Worm (Caenorhabditis elegans): Measurements from ENCODE around the gene C05C12.4.
A peak's percentile ranks its signal among the peaks of the same experiment; 100 is the strongest.

C05C12.4 gene

DNA sequence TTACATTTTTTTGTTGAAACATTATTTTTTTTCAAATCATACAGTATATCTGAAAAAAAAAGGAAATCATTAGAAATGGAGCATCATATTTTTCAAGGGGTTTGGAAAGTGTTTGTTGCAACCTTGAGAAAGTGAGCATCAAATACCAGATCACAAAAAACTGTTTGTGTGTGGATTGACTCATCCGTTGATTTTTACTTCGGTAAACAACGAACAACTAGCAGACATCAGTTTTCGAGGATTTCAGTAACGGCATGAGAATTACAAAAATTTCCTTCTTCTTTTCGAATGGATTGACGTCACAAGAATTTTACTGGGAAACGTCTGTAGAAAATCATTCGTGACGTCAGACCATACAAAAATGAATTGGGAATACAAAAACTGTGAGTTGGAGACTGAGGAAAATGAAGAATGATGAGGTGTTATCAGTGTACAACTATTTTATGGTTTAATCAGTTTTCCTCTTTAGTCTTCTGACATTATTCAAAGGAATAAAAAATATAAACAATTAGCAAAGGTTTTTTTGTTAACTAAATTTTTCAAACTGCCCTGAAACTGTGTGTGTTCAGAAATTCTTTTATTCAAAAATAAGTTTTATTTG is at the start of gene C05C12.4:
Gene C05C12.4 (minus strand): TSS at position 51 of the 601 bp plus-strand sequence.
- TF ChIP-seq Y116A8C.19 (tag; optimal IDR thresholded peaks at IDR 0.05; ENCODE audit: borderline replicate concordance) (no peak), pax-3 (tag; optimal IDR thresholded peaks at IDR 0.05) (no peak), elt-2 (tag; optimal IDR thresholded peaks at IDR 0.05) (peak; percentile 18), efl-1 (optimal IDR thresholded peaks at IDR 0.05) (no peak), efl-1 (GFP tag; optimal IDR thresholded peaks at IDR 0.05 in 1 of 2) (peak in 1 of 2 experiments; percentile 14)

DNA sequence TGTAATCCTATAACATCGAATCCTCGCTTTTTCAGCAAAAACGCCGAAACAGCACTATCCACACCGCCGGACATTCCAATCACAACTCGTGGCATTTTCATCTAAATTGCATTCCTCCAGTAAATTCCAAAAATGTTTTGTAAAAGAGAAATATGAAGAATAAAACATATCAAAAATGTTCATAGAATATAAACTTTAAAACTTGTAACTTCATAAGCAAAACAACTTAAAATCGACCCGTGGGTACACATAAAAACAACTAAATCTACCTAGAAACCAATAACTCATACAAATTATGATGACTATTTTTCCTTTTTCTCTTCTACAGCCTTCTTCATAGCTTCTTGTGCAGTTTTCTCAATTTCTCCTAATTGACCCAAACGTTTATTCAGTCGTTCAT is 48.9 kb upstream of the C05C12.4 start, which contains the start of gene mttu-1:
Gene mttu-1 (minus strand): TSS at position 101 of the 400 bp plus-strand sequence.
- TF ChIP-seq ceh-8 (GFP tag; optimal IDR thresholded peaks at IDR 0.05): no peak
- TF ChIP-seq pax-3 (tag; optimal IDR thresholded peaks at IDR 0.05): no peak
- TF ChIP-seq tbx-2 (tag; optimal IDR thresholded peaks at IDR 0.05): no peak
- no peak for TF ChIP-seq hlh-17 (GFP tag; optimal IDR thresholded peaks at IDR 0.05; ENCODE audit: borderline replicate concordance)
- no peak for TF ChIP-seq mdl-1 (tag; optimal IDR thresholded peaks at IDR 0.05)
- no peak for TF ChIP-seq egl-13 (tag; optimal IDR thresholded peaks at IDR 0.05)
- TF ChIP-seq F16B12.6 (tag; optimal IDR thresholded peaks at IDR 0.05): no peak
- no peak for TF ChIP-seq nhr-84 (tag; optimal IDR thresholded peaks at IDR 0.05)
- TF ChIP-seq fkh-10 (GFP tag; optimal IDR thresholded peaks at IDR 0.05): no peak
- TF ChIP-seq unc-62 (GFP tag; optimal IDR thresholded peaks at IDR 0.05): no peak
- TF ChIP-seq lsy-2 (tag; optimal IDR thresholded peaks at IDR 0.05): no peak
- TF ChIP-seq ets-5 (GFP tag; IDR thresholded peaks at IDR 0.05): no peak
- TF ChIP-seq Y116A8C.19 (tag; optimal IDR thresholded peaks at IDR 0.05; ENCODE audit: borderline replicate concordance): no peak
- no peak for TF ChIP-seq ztf-11 (tag; optimal IDR thresholded peaks at IDR 0.05)
- TF ChIP-seq irx-1 (tag; optimal IDR thresholded peaks at IDR 0.05): no peak
- no peak for TF ChIP-seq pag-3 (tag; optimal IDR thresholded peaks at IDR 0.05; ENCODE audit: borderline replicate concordance, insufficient read depth)

DNA sequence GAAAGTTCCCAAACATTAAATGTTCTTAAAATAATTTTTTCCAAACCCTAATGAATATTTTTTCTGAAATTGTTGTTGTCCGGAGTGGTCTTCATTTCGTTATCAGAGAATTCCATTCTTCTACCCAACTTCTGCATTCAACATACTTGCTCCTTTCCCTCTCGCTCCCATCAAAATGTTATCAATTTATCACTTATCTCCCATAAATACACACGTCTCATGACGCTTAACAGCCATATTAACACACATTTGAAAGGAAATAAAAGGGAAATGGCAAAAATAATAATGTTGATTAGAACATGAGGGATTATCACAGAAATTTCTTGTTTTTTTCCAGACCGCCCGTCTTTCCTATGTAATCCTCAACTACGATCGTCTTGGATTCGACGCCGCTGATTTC is 41.1 kb upstream of the C05C12.4 start:
- peak; percentile 6 for TF ChIP-seq lin-14 (GFP tag; optimal IDR thresholded peaks at IDR 0.05)
- no peak for TF ChIP-seq nhr-28 (tag; optimal IDR thresholded peaks at IDR 0.05)
- no peak for TF ChIP-seq fos-1 (tag; optimal IDR thresholded peaks at IDR 0.05)
- TF ChIP-seq lin-35 (GFP tag; optimal IDR thresholded peaks at IDR 0.05): peak in 1 of 2 experiments; percentile 46
- peak; percentile 83 for TF ChIP-seq pqm-1 (tag; optimal IDR thresholded peaks at IDR 0.05)
- TF ChIP-seq ceh-63 (GFP tag; optimal IDR thresholded peaks at IDR 0.05): no peak
- TF ChIP-seq elt-2 (tag; optimal IDR thresholded peaks at IDR 0.05): peak; percentile 91

ce11 chrIV:11287511-11287910 is 39.6 kb upstream of the C05C12.4 start, which contains the start of gene F54D1.6:
TSS of gene F54D1.6 (plus strand) at chrIV:11287811.
- TF ChIP-seq efl-1 (optimal IDR thresholded peaks at IDR 0.05): no peak
- peak in 1 of 2 experiments; percentile 58 for TF ChIP-seq efl-1 (GFP tag; optimal IDR thresholded peaks at IDR 0.05 in 1 of 2)
- no peak for TF ChIP-seq Y116A8C.19 (tag; optimal IDR thresholded peaks at IDR 0.05; ENCODE audit: borderline replicate concordance)

ce11 chrIV:11286112-11286511 is 38.2 kb upstream of the C05C12.4 start:
- no peak for TF ChIP-seq C16A3.4 (tag; optimal IDR thresholded peaks at IDR 0.05)
- no peak for TF ChIP-seq efl-1 (optimal IDR thresholded peaks at IDR 0.05)
- TF ChIP-seq efl-1 (GFP tag; optimal IDR thresholded peaks at IDR 0.05 in 1 of 2): peak in 1 of 2 experiments; percentile 55
- TF ChIP-seq zag-1 (tag; optimal IDR thresholded peaks at IDR 0.05): no peak
- TF ChIP-seq egl-27 (tag; optimal IDR thresholded peaks at IDR 0.05): no peak
- TF ChIP-seq hlh-17 (GFP tag; optimal IDR thresholded peaks at IDR 0.05; ENCODE audit: borderline replicate concordance): no peak
- no peak for TF ChIP-seq ets-5 (GFP tag; IDR thresholded peaks at IDR 0.05)
- TF ChIP-seq nhr-20 (tag; optimal IDR thresholded peaks at IDR 0.05): no peak
- TF ChIP-seq elt-2 (tag; optimal IDR thresholded peaks at IDR 0.05): peak; percentile 3
- no peak for TF ChIP-seq C04F5.9 (tag; optimal IDR thresholded peaks at IDR 0.05)
- TF ChIP-seq ztf-4 (tag; optimal IDR thresholded peaks at IDR 0.05): no peak
- TF ChIP-seq jun-1 (tag; optimal IDR thresholded peaks at IDR 0.05): no peak

Data from whole organism, L1 larva.